Worm (Caenorhabditis elegans): ENCODE measurements around the gene smvt-1.

ce11 chrX:2572646-2573149 lies 23.9 kb upstream of the smvt-1 start, which contains the start of the genes ccd-5 and F52H2.1:
- TF ChIP-seq atf-7 (tag; optimal IDR thresholded peaks at IDR 0.05), result no peak
- TF ChIP-seq lag-1 (GFP tag; IDR thresholded peaks at IDR 0.05), result no peak
- no peak for TF ChIP-seq pha-4 (tag; optimal IDR thresholded peaks at IDR 0.05)
- no peak for TF ChIP-seq rec-8 (tag; optimal IDR thresholded peaks at IDR 0.05)
- TF ChIP-seq unc-62 (GFP tag; optimal IDR thresholded peaks at IDR 0.05), result no peak
- TF ChIP-seq unc-130 (GFP tag; optimal IDR thresholded peaks at IDR 0.05), result no peak
- TF ChIP-seq nfya-1 (tag; optimal IDR thresholded peaks at IDR 0.05; ENCODE audit: borderline replicate concordance, insufficient read depth), result no peak

All from whole organism, young adult.